Fruit fly (Drosophila melanogaster): ENCODE measurements around the gene CG33493.

The CG33493 gene

dm6 chr3L:10682725-10683367 lies 10.1 kb downstream of the CG33493 start (continued):
- TF ChIP-seq CG10209 (GFP tag; optimal IDR thresholded peaks at IDR 0.05) = peak; percentile 99
- peak; percentile 99 for TF ChIP-seq Ptx1 (GFP tag; IDR thresholded peaks at IDR 0.05)
- peak; percentile 62 for TF ChIP-seq bab2 (GFP tag; optimal IDR thresholded peaks at IDR 0.05)
- TF ChIP-seq CG12104 (GFP tag; optimal IDR thresholded peaks at IDR 0.05) = peak; percentile 99
- TF ChIP-seq Kr (GFP tag; optimal IDR thresholded peaks at IDR 0.05) = peak; percentile 67
- TF ChIP-seq CG8089 (GFP tag; optimal IDR thresholded peaks at IDR 0.05) = peak; percentile 71
- TF ChIP-seq CG7928 (GFP tag; optimal IDR thresholded peaks at IDR 0.05) = peak; percentile 77
- TF ChIP-seq wek (GFP tag; optimal IDR thresholded peaks at IDR 0.05) = peak; percentile 66
- TF ChIP-seq mirr (GFP tag; optimal IDR thresholded peaks at IDR 0.05) = peak; percentile 87
- TF ChIP-seq zen (tag; optimal IDR thresholded peaks at IDR 0.05) = peak; percentile 91
- peak; percentile 76 for TF ChIP-seq sens-2 (GFP tag; IDR thresholded peaks at IDR 0.05)
- TF ChIP-seq CG3726 (GFP tag; IDR thresholded peaks at IDR 0.05) = peak; percentile 94; the same call in 2 of the 3 replicates
- TF ChIP-seq Bdp1 (GFP tag; optimal IDR thresholded peaks at IDR 0.05) = peak; percentile 81
- peak; percentile 99 for TF ChIP-seq CG11695 (GFP tag; IDR thresholded peaks at IDR 0.05)
- no peak for TF ChIP-seq CG14860 (GFP tag; IDR thresholded peaks at IDR 0.05; ENCODE audit: partially characterized antibody)
- peak; percentile 99 for TF ChIP-seq CG30403 (GFP tag; optimal IDR thresholded peaks at IDR 0.05)
- peak; percentile 79 for TF ChIP-seq CG7987 (GFP tag; optimal IDR thresholded peaks at IDR 0.05)
- peak; percentile 89 for TF ChIP-seq CG30020 (tag; optimal IDR thresholded peaks at IDR 0.05)
- TF ChIP-seq Oaz (GFP tag; IDR thresholded peaks at IDR 0.05) = peak; percentile 93
- TF ChIP-seq kni (GFP tag; optimal IDR thresholded peaks at IDR 0.05) = peak; percentile 83
- TF ChIP-seq az2 (GFP tag; optimal IDR thresholded peaks at IDR 0.05) = peak; percentile 98
- TF ChIP-seq CG7372 (GFP tag; IDR thresholded peaks at IDR 0.05) = peak; percentile 97
- peak; percentile 99 for TF ChIP-seq odd (GFP tag; optimal IDR thresholded peaks at IDR 0.05)
- peak; percentile 94 for TF ChIP-seq ase (GFP tag; IDR thresholded peaks at IDR 0.05)
- TF ChIP-seq CG9876 (GFP tag; optimal IDR thresholded peaks at IDR 0.05) = peak; percentile 67
- TF ChIP-seq CG9932 (GFP tag; IDR thresholded peaks at IDR 0.05) = peak; percentile 95
- TF ChIP-seq Pdp1 (GFP tag; optimal IDR thresholded peaks at IDR 0.05) = peak; percentile 69 to 86
- TF ChIP-seq CG5245 (GFP tag; optimal IDR thresholded peaks at IDR 0.05) = peak; percentile 94
- TF ChIP-seq CG6254 (GFP tag; optimal IDR thresholded peaks at IDR 0.05) = peak; percentile 94
- peak; percentile 97 for TF ChIP-seq Six4 (GFP tag; optimal IDR thresholded peaks at IDR 0.05)
- TF ChIP-seq maf-S (GFP tag; optimal IDR thresholded peaks at IDR 0.05) = peak; percentile 82
- no peak for TF ChIP-seq bigmax (GFP tag; optimal IDR thresholded peaks at IDR 0.05)
- peak; percentile 95 for TF ChIP-seq YL-1 (GFP tag; optimal IDR thresholded peaks at IDR 0.05)
- TF ChIP-seq slou (GFP tag; optimal IDR thresholded peaks at IDR 0.05) = peak; percentile 93
- peak; percentile 97 for TF ChIP-seq CG2875 (GFP tag; optimal IDR thresholded peaks at IDR 0.05)
- peak; percentile 82 for TF ChIP-seq CG9609 (GFP tag; optimal IDR thresholded peaks at IDR 0.05)
- no peak for TF ChIP-seq ash1 (GFP tag; optimal IDR thresholded peaks at IDR 0.05)
- TF ChIP-seq CG7839 (tag; optimal IDR thresholded peaks at IDR 0.05) = peak; percentile 99
- peak; percentile 98 for TF ChIP-seq Sox102F (GFP tag; optimal IDR thresholded peaks at IDR 0.05)
- peak; percentile 96; the same call in 2 of the 3 replicates for TF ChIP-seq CG34422 (GFP tag; IDR thresholded peaks at IDR 0.05)
- TF ChIP-seq CG2129 (GFP tag; IDR thresholded peaks at IDR 0.05; ENCODE audit: partially characterized antibody) = no peak
- peak; percentile 71 for TF ChIP-seq CTCF (GFP tag; optimal IDR thresholded peaks at IDR 0.05)
- peak; percentile 96 for TF ChIP-seq ttk (GFP tag; IDR thresholded peaks at IDR 0.05)
- TF ChIP-seq CG7745 (tag; optimal IDR thresholded peaks at IDR 0.05) = no peak
- TF ChIP-seq unc-4 (GFP tag; IDR thresholded peaks at IDR 0.05; ENCODE audit: partially characterized antibody) = no peak
- TF ChIP-seq CG15514 (GFP tag; optimal IDR thresholded peaks at IDR 0.05) = peak; percentile 92
- TF ChIP-seq Hr3 (GFP tag; optimal IDR thresholded peaks at IDR 0.05) = peak; percentile 98
- peak; percentile 40 for TF ChIP-seq repo (GFP tag; optimal IDR thresholded peaks at IDR 0.05)
- peak; percentile 80 for TF ChIP-seq CG12769 (tag; optimal IDR thresholded peaks at IDR 0.05)
- TF ChIP-seq pfk (GFP tag; optimal IDR thresholded peaks at IDR 0.05) = peak; percentile 28

Data from whole organism, embryonic.